Fruit fly (Drosophila melanogaster) whole organism, pupa: ENCODE measurements around the gene sty.
A peak's percentile ranks its signal among the peaks of the same experiment; 100 is the strongest.

Experiments used
- CG13204 ChIP-seq: fragments of 200-800 bp; sonication (Bioruptor generic); optimal IDR thresholded peaks from 2 replicates; lab custom pipeline; 2018; ENCODE audit warnings: missing biosample characterization, mild to moderate bottlenecking, missing genetic modification characterization, moderate library complexity
- CG34367 ChIP-seq: fragments of 200-800 bp; sonication (Bioruptor generic); optimal IDR thresholded peaks from 2 replicates; lab custom pipeline; 2018; ENCODE audit warnings: missing biosample characterization, mild to moderate bottlenecking, missing genetic modification characterization
- CG8159 ChIP-seq: fragments of 200-800 bp; sonication (Bioruptor generic); optimal IDR thresholded peaks from 3 replicates; lab custom pipeline; 2018; ENCODE audit warnings: missing biosample characterization, mild to moderate bottlenecking, missing genetic modification characterization, moderate library complexity
- Ets98B ChIP-seq: fragments of 200-800 bp; sonication (Bioruptor generic); IDR thresholded peaks from 2 replicates; pipeline ENCODE4 v1.3.6; 2022; ENCODE audit warnings: missing biosample characterization, missing genetic modification characterization
- Pif1A ChIP-seq: fragments of 200-800 bp; sonication (Bioruptor generic); optimal IDR thresholded peaks from 3 replicates; lab custom pipeline; 2016; ENCODE audit warnings: missing biosample characterization, missing genetic modification characterization
- fd96Ca ChIP-seq: fragments of 200-800 bp; sonication (Bioruptor generic); IDR thresholded peaks from 3 replicates; pipeline ENCODE4 v1.3.6; 2022; ENCODE audit warnings: missing biosample characterization, missing genetic modification characterization
- gl ChIP-seq: fragments of 200-800 bp; sonication (Bioruptor generic); optimal IDR thresholded peaks from 2 replicates; lab custom pipeline; 2018; ENCODE audit warnings: missing biosample characterization, mild to moderate bottlenecking, missing genetic modification characterization

DNA sequence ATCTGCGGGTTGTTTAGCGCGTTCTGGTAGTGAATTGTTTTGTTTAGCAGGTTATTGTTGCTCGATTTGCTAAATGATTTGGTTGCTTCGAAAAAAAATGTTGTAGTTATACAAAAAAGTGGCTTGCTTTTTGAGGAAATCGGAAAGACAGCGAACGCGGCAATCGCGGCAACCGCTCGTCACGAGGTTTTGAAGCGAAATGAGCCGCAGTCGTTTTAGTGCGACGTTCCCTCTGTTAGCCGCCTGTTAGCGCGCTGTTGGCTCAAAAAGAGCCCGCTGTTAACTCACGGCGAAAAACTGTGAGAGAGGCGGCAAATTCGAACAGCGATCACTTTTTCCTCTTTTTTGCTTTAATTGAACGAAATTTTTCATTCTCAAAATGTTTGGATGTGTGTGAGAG, 7.0 kb downstream of the sty start:
- no peak for TF ChIP-seq Pif1A
- TF ChIP-seq CG8159 (tag; lab: Kevin White, UChicago) = peak; percentile 5
- no peak for TF ChIP-seq CG34367 (tag; lab: Kevin White, UChicago)
- no peak for TF ChIP-seq gl (tag; lab: Kevin White, UChicago)
- no peak for TF ChIP-seq CG13204 (GFP tag; lab: Kevin White, UChicago)
- no peak for TF ChIP-seq fd96Ca (GFP tag; lab: Robert Waterston, UW)
- peak; percentile 14; the same call in 1 of the 2 replicates for TF ChIP-seq Ets98B (GFP tag; lab: Robert Waterston, UW)
